Worm (Caenorhabditis elegans) whole organism, L4/young adult: Measurements from ENCODE around the gene ocr-3.

Experiments used
- dao-5 ChIP-seq: sonication (generic microtip); optimal IDR thresholded peaks from 2 replicates; lab custom pipeline; 2016; ENCODE audit warnings: missing genotype, missing genetic modification characterization, moderate library complexity, missing compliant biosample characterization
- him-1 ChIP-seq: sonication (generic microtip); optimal IDR thresholded peaks from 2 replicates; lab custom pipeline; 2016; ENCODE audit warnings: missing genotype, missing genetic modification reagents, missing genetic modification characterization, missing compliant biosample characterization

DNA sequence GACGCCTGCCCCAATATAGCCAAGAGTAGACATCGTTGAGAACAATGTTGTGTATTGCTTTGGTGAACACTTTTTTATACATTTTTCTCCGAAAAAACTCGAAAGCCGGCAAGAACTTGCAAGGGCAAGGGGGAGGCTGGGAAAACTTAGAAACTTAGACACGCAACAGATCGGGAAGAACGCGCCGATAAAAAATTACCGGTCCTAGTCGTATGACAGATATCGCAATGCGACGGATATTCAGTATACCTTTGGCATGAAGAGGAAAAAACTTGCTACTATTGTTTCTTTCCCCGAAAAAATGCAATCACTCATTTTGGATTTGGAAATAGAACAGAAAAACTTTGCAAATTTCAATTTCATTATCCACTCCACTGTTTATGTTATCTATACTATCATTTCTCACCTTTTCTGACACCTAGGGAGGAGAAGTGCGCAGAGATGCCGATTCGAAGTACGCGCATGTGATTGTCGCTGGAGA, 7.9 kb downstream of the ocr-3 start, which contains the start of gene col-41:
- no peak for TF ChIP-seq dao-5 (tag; lab: Kevin White, UChicago)
- no peak for TF ChIP-seq him-1 (tag; lab: Kevin White, UChicago)
